Worm (Caenorhabditis elegans) whole organism, L2 larva: ENCODE results near the gene Y22D7AL.4.

Experiments
- alr-1 ChIP-seq: fragments of 150-350 bp; optimal IDR thresholded peaks from 2 replicates; lab custom pipeline; 2014; ENCODE audit warnings: missing biosample characterization, missing genetic modification characterization
- blmp-1 ChIP-seq: sonication (generic microtip); optimal IDR thresholded peaks from 2 replicates; lab custom pipeline; 2017; ENCODE audit warnings: missing genetic modification characterization, mild to moderate bottlenecking, missing compliant biosample characterization, antibody characterized with exemption, moderate library complexity; ENCODE audit not compliant: insufficient read depth
- lin-13 ChIP-seq: fragments of 150-350 bp; optimal IDR thresholded peaks from 2 replicates; lab custom pipeline; 2014; ENCODE audit warnings: missing biosample characterization, missing genetic modification reagents, missing genetic modification characterization
- lsy-2 ChIP-seq, 2 experiments: fragments of 150-350 bp in 1 of 2; sonication (generic microtip) in 1 of 2; optimal IDR thresholded peaks; 2 replicates each; lab custom pipeline; 2014 to 2017; ENCODE audit warnings: missing biosample characterization in 2 of 2, missing genetic modification characterization in 2 of 2
- mab-5 ChIP-seq: fragments of 150-350 bp; optimal IDR thresholded peaks from 2 replicates; lab custom pipeline; 2014; ENCODE audit warnings: missing biosample characterization, missing genetic modification characterization
- nhr-23 ChIP-seq: fragments of 150-350 bp; optimal IDR thresholded peaks from 2 replicates; lab custom pipeline; 2014; ENCODE audit warnings: missing biosample characterization, missing genetic modification reagents, missing genetic modification characterization
- nhr-237 ChIP-seq: fragments of 150-350 bp; optimal IDR thresholded peaks from 2 replicates; lab custom pipeline; 2014; ENCODE audit warnings: missing biosample characterization, missing genetic modification characterization
- nhr-6 ChIP-seq: fragments of 150-350 bp; optimal IDR thresholded peaks from 2 replicates; lab custom pipeline; 2014; ENCODE audit warnings: missing biosample characterization, missing genetic modification characterization
- skn-1 ChIP-seq: sonication (generic microtip); optimal IDR thresholded peaks from 2 replicates; lab custom pipeline; 2017; ENCODE audit warnings: missing biosample characterization, missing genetic modification characterization
- snpc-4 ChIP-seq: fragments of 150-350 bp; optimal IDR thresholded peaks from 2 replicates; lab custom pipeline; 2014; ENCODE audit warnings: missing biosample characterization, missing genetic modification characterization
- unc-39 ChIP-seq: fragments of 150-350 bp; optimal IDR thresholded peaks from 2 replicates; lab custom pipeline; 2014; ENCODE audit warnings: missing biosample characterization, missing genetic modification characterization
- unc-62 ChIP-seq: fragments of 150-350 bp; optimal IDR thresholded peaks from 2 replicates; lab custom pipeline; 2014; ENCODE audit warnings: missing biosample characterization, missing genetic modification reagents, missing genetic modification characterization
- zag-1 ChIP-seq: fragments of 150-350 bp; optimal IDR thresholded peaks from 2 replicates; lab custom pipeline; 2014; ENCODE audit warnings: missing biosample characterization, missing genetic modification characterization

- TF ChIP-seq blmp-1 (tag; lab: Kevin White, UChicago) (no peak), skn-1 (tag; lab: Kevin White, UChicago) (no peak), nhr-237 (tag; lab: Kevin White, UChicago) (no peak), alr-1 (tag; lab: Kevin White, UChicago) (no peak), zag-1 (tag; lab: Kevin White, UChicago) (no peak), mab-5 (tag; lab: Kevin White, UChicago) (no peak), nhr-6 (tag; lab: Kevin White, UChicago) (no peak), unc-62 (GFP tag; lab: Kevin White, UChicago) (no peak), lin-13 (GFP tag; lab: Kevin White, UChicago) (no peak), unc-39 (no peak), snpc-4 (tag; lab: Kevin White, UChicago) (no peak), nhr-23 (tag; lab: Kevin White, UChicago) (no peak), lsy-2 (tag; optimal IDR thresholded peaks at IDR 0.05; lab: Kevin White, UChicago) (no peak)
These were observed 38.9 kb downstream of the Y22D7AL.4 start for ce11 chrIII:1665373-1665772.
